Worm (Caenorhabditis elegans) whole organism, mixed stage, embryonic: ENCODE measurements around the gene F29F11.20.

ENCODE experiments used
- blmp-1 ChIP-seq: fragments of 150-350 bp; optimal IDR thresholded peaks from 2 replicates; lab custom pipeline; 2014; ENCODE audit warnings: missing biosample characterization, missing genetic modification characterization
- ces-1 ChIP-seq: fragments of 150-350 bp; optimal IDR thresholded peaks from 2 replicates; lab custom pipeline; 2014; ENCODE audit warnings: missing biosample characterization, missing genetic modification reagents, missing genetic modification characterization
- cnd-1 ChIP-seq: fragments of 200-800 bp; sonication (Bioruptor generic); optimal IDR thresholded peaks from 2 replicates; lab custom pipeline; 2018; ENCODE audit warnings: mild to moderate bottlenecking, missing genetic modification characterization, missing compliant biosample characterization
- elt-1 ChIP-seq: sonication (generic microtip); optimal IDR thresholded peaks from 2 replicates; lab custom pipeline; 2017; ENCODE audit warnings: missing genetic modification characterization, mild to moderate bottlenecking, missing compliant biosample characterization, antibody characterized with exemption, moderate library complexity, borderline replicate concordance; ENCODE audit not compliant: insufficient read depth
- elt-3 ChIP-seq: fragments of 150-350 bp; optimal IDR thresholded peaks from 2 replicates; lab custom pipeline; 2014; ENCODE audit warnings: missing biosample characterization, missing genetic modification characterization
- flh-1 ChIP-seq: fragments of 200-800 bp; sonication (Bioruptor generic); optimal IDR thresholded peaks from 2 replicates; lab custom pipeline; 2018; ENCODE audit warnings: mild to moderate bottlenecking, missing genetic modification characterization, moderate library complexity, missing compliant biosample characterization
- ham-2 ChIP-seq: fragments of 200-800 bp; sonication (Bioruptor generic); optimal IDR thresholded peaks from 2 replicates; lab custom pipeline; 2018; ENCODE audit warnings: mild to moderate bottlenecking, missing genetic modification characterization, missing compliant biosample characterization
- mls-2 ChIP-seq: sonication (generic microtip); optimal IDR thresholded peaks from 2 replicates; lab custom pipeline; 2016; ENCODE audit warnings: mild to moderate bottlenecking, missing genetic modification characterization, moderate library complexity, missing compliant biosample characterization
- nhr-12 ChIP-seq: fragments of 150-350 bp; optimal IDR thresholded peaks from 2 replicates; lab custom pipeline; 2014; ENCODE audit warnings: missing biosample characterization, missing genetic modification characterization
- pha-4 ChIP-seq: fragments of 150-350 bp; optimal IDR thresholded peaks from 2 replicates; lab custom pipeline; 2018; ENCODE audit warnings: missing biosample characterization, missing genetic modification reagents, missing genetic modification characterization
- snpc-4 ChIP-seq: fragments of 150-350 bp; optimal IDR thresholded peaks from 2 replicates; lab custom pipeline; 2014; ENCODE audit warnings: missing biosample characterization, missing genetic modification characterization
- unc-39 ChIP-seq: fragments of 150-350 bp; optimal IDR thresholded peaks from 2 replicates; lab custom pipeline; 2014; ENCODE audit warnings: missing biosample characterization, missing genetic modification characterization
- unc-62 ChIP-seq: fragments of 150-350 bp; optimal IDR thresholded peaks from 2 replicates; lab custom pipeline; 2014; ENCODE audit warnings: missing biosample characterization, missing genetic modification reagents, missing genetic modification characterization
- ztf-11 ChIP-seq: fragments of 150-350 bp; optimal IDR thresholded peaks from 2 replicates; lab custom pipeline; 2014; ENCODE audit warnings: missing biosample characterization, missing genetic modification characterization

- TF ChIP-seq ham-2 (GFP tag; lab: Kevin White, UChicago) (no peak), blmp-1 (tag; lab: Kevin White, UChicago) (no peak), cnd-1 (tag; lab: Kevin White, UChicago) (no peak), snpc-4 (no peak), ces-1 (GFP tag; lab: Kevin White, UChicago) (no peak), flh-1 (no peak), unc-39 (tag; lab: Kevin White, UChicago) (no peak), pha-4 (tag; lab: Kevin White, UChicago) (no peak), mls-2 (no peak), nhr-12 (tag; lab: Kevin White, UChicago) (no peak), ztf-11 (tag; lab: Kevin White, UChicago) (no peak), elt-1 (tag; lab: Kevin White, UChicago) (no peak), unc-62 (GFP tag; lab: Kevin White, UChicago) (no peak), elt-3 (no peak)
These were observed 39.6 kb upstream of the F29F11.20 start, which contains the start of gene aqp-6 for ce11 chrV:10648146-10648545.
